Fruit fly (Drosophila melanogaster): Measurements from ENCODE around the gene CG15721.

dm6 chrX:12988025-12988801 is 17.7 kb downstream of the CG15721 start, which contains the start of gene rsh:
- no peak for TF ChIP-seq Hr39 (GFP tag; optimal IDR thresholded peaks at IDR 0.05)
- no peak for TF ChIP-seq fd85E (GFP tag; optimal IDR thresholded peaks at IDR 0.05)
- TF ChIP-seq CG15336 (GFP tag; IDR thresholded peaks at IDR 0.05): no peak
- TF ChIP-seq spab (GFP tag; optimal IDR thresholded peaks at IDR 0.05): no peak
- no peak for TF ChIP-seq Eip78C (GFP tag)
- no peak for TF ChIP-seq CG6854 (GFP tag; optimal IDR thresholded peaks at IDR 0.05)
- TF ChIP-seq cyc (GFP tag; optimal IDR thresholded peaks at IDR 0.05): no peak

All from whole organism, prepupa.